Fruit fly (Drosophila melanogaster) whole organism, wandering third instar larva: ENCODE measurements around the gene Marcal1.

Experiments used
- Abd-B ChIP-seq: fragments of >200 bp; optimal IDR thresholded peaks from 2 replicates; lab custom pipeline; 2017; ENCODE audit warnings: missing biosample characterization, missing genetic modification characterization
- CG32264 ChIP-seq: fragments of 200-800 bp; sonication (Bioruptor generic); optimal IDR thresholded peaks from 2 replicates; lab custom pipeline; 2016; ENCODE audit warnings: missing biosample characterization, missing genetic modification characterization
- CG9705 ChIP-seq: fragments of 200-800 bp; sonication (Bioruptor generic); optimal IDR thresholded peaks from 2 replicates; lab custom pipeline; 2018; ENCODE audit warnings: missing biosample characterization, mild to moderate bottlenecking, missing genetic modification characterization
- CrebA ChIP-seq: fragments of 200-800 bp; sonication (Bioruptor generic); optimal IDR thresholded peaks from 2 replicates; lab custom pipeline; 2016; ENCODE audit warnings: missing biosample characterization, mild to moderate bottlenecking, missing genetic modification characterization, borderline replicate concordance
- Dfd ChIP-seq: fragments of >200 bp; optimal IDR thresholded peaks from 2 replicates; lab custom pipeline; 2017; ENCODE audit warnings: missing biosample characterization, missing genetic modification characterization
- Dif ChIP-seq: fragments of 200-275, 200-300 bp; sonication (Bioruptor generic); optimal IDR thresholded peaks from 2 replicates; lab custom pipeline; 2018; ENCODE audit warnings: missing biosample characterization, missing genetic modification characterization; ENCODE audit not compliant: partially characterized antibody
- GATAd ChIP-seq: sonication (Bioruptor generic); optimal IDR thresholded peaks from 2 replicates; lab custom pipeline; 2016; ENCODE audit warnings: missing biosample characterization, missing genetic modification characterization
- HLH106 ChIP-seq: fragments of 200-800 bp; optimal IDR thresholded peaks from 3 replicates; lab custom pipeline; 2019; ENCODE audit warnings: missing biosample characterization, mild to moderate bottlenecking, missing genetic modification characterization, moderate library complexity
- Hnf4 ChIP-seq: fragments of 200-800 bp; sonication (Bioruptor generic); optimal IDR thresholded peaks from 2 replicates; lab custom pipeline; 2016; ENCODE audit warnings: missing biosample characterization, mild to moderate bottlenecking, missing genetic modification characterization
- Hr78 ChIP-seq: fragments of >200 bp; optimal IDR thresholded peaks from 2 replicates; lab custom pipeline; 2017; ENCODE audit warnings: missing biosample characterization, missing genetic modification characterization
- Hr83 ChIP-seq: fragments of 200-300 bp; sonication (Bioruptor generic); optimal IDR thresholded peaks from 2 replicates; lab custom pipeline; 2016; ENCODE audit warnings: missing biosample characterization, mild to moderate bottlenecking, missing genetic modification characterization, moderate library complexity; ENCODE audit not compliant: poor library complexity, severe bottlenecking
- Jra ChIP-seq: sonication (Bioruptor generic); optimal IDR thresholded peaks from 2 replicates; lab custom pipeline; 2016; ENCODE audit warnings: missing biosample characterization, missing genetic modification characterization
- Mio ChIP-seq: sonication (Bioruptor generic); optimal IDR thresholded peaks from 2 replicates; lab custom pipeline; 2016; ENCODE audit warnings: missing biosample characterization, missing genetic modification characterization
- Myc ChIP-seq: fragments of >200 bp; optimal IDR thresholded peaks from 2 replicates; lab custom pipeline; 2017
- N ChIP-seq: fragments of >200 bp; optimal IDR thresholded peaks from 2 replicates; lab custom pipeline; 2018; ENCODE audit warnings: missing biosample characterization, missing external identifiers, missing genetic modification characterization
- OdsH ChIP-seq: fragments of 200-800 bp; sonication (Bioruptor generic); optimal IDR thresholded peaks from 2 replicates; lab custom pipeline; 2016; ENCODE audit warnings: missing biosample characterization, mild to moderate bottlenecking, missing genetic modification characterization
- Rel ChIP-seq, 2 experiments: fragments of 200-800 bp; sonication (Bioruptor generic) in 1 of 2; optimal IDR thresholded peaks; 2 replicates in 1 of 2; 3 replicates in 1 of 2; lab custom pipeline; 2016 to 2019; ENCODE audit warnings: mild to moderate bottlenecking in 2 of 2, missing biosample characterization in 2 of 2, missing genetic modification characterization in 2 of 2, moderate library complexity in 1 of 2
- Sp1 ChIP-seq: fragments of 200-800 bp; sonication (Bioruptor generic); optimal IDR thresholded peaks from 3 replicates; lab custom pipeline; 2019; ENCODE audit warnings: missing biosample characterization, mild to moderate bottlenecking, missing genetic modification characterization, moderate library complexity
- Vsx2 ChIP-seq: fragments of 200-300, 225-300 bp; sonication (Bioruptor generic); optimal IDR thresholded peaks from 2 replicates; lab custom pipeline; 2018; ENCODE audit warnings: missing biosample characterization, missing genetic modification characterization; ENCODE audit not compliant: partially characterized antibody
- br ChIP-seq: fragments of 200-800 bp; sonication (Bioruptor generic); optimal IDR thresholded peaks from 2 replicates; lab custom pipeline; 2016; ENCODE audit warnings: missing biosample characterization, missing genetic modification characterization
- brk ChIP-seq: fragments of 200-800 bp; sonication (Bioruptor generic); optimal IDR thresholded peaks from 2 replicates; lab custom pipeline; 2016; ENCODE audit warnings: missing biosample characterization, mild to moderate bottlenecking, missing genetic modification characterization
- dl ChIP-seq, 2 experiments: fragments of 175-275, 200-275 bp in 1 of 2; fragments of 200-275 bp in 1 of 2; sonication (Bioruptor generic); optimal IDR thresholded peaks; lab custom pipeline; 2018; ENCODE audit warnings: mild to moderate bottlenecking in 2 of 2, missing biosample characterization in 2 of 2, missing genetic modification characterization in 2 of 2, moderate library complexity in 2 of 2; ENCODE audit not compliant: partially characterized antibody in 2 of 2, insufficient read depth in 1 of 2
- dmrt93B ChIP-seq: fragments of 200-800 bp; sonication (Bioruptor generic); optimal IDR thresholded peaks from 2 replicates; lab custom pipeline; 2018; ENCODE audit warnings: missing biosample characterization, mild to moderate bottlenecking, missing genetic modification characterization
- dsf ChIP-seq: sonication (Bioruptor generic); optimal IDR thresholded peaks from 2 replicates; lab custom pipeline; 2016; ENCODE audit warnings: missing biosample characterization, missing genetic modification characterization, borderline replicate concordance
- ey ChIP-seq: fragments of 200-800 bp; sonication (Bioruptor generic); optimal IDR thresholded peaks from 2 replicates; lab custom pipeline; 2016; ENCODE audit warnings: missing biosample characterization, missing genetic modification characterization
- foxo ChIP-seq, 2 experiments: fragments of 200-800 bp; sonication (Bioruptor generic); optimal IDR thresholded peaks; 2 replicates in 1 of 2; 3 replicates in 1 of 2; lab custom pipeline; 2016 to 2017; ENCODE audit warnings: missing biosample characterization in 2 of 2, missing genetic modification characterization in 2 of 2
- fru ChIP-seq: fragments of 200-800 bp; sonication (Bioruptor generic); optimal IDR thresholded peaks from 3 replicates; lab custom pipeline; 2016; ENCODE audit warnings: missing biosample characterization, mild to moderate bottlenecking, missing genetic modification characterization
- h ChIP-seq: fragments of 200-800 bp; sonication (Bioruptor generic); optimal IDR thresholded peaks from 3 replicates; lab custom pipeline; 2016; ENCODE audit warnings: missing biosample characterization, mild to moderate bottlenecking, missing genetic modification characterization
- jim ChIP-seq: fragments of 175-275, 200-325 bp; sonication (Bioruptor generic); optimal IDR thresholded peaks from 2 replicates; lab custom pipeline; 2016; ENCODE audit warnings: missing biosample characterization, mild to moderate bottlenecking, missing genetic modification characterization
- lola ChIP-seq: fragments of >200 bp; optimal IDR thresholded peaks from 2 replicates; lab custom pipeline; 2017; ENCODE audit warnings: missing biosample characterization, missing genetic modification characterization
- pan ChIP-seq: fragments of >200 bp; optimal IDR thresholded peaks from 2 replicates; lab custom pipeline; 2017
- psq ChIP-seq: fragments of 200-800 bp; sonication (Bioruptor generic); optimal IDR thresholded peaks from 3 replicates; lab custom pipeline; 2017; ENCODE audit warnings: missing biosample characterization, mild to moderate bottlenecking, missing genetic modification characterization, moderate library complexity
- rgr ChIP-seq: fragments of 200-800 bp; sonication (Bioruptor generic); optimal IDR thresholded peaks from 3 replicates; lab custom pipeline; 2016; ENCODE audit warnings: missing biosample characterization, mild to moderate bottlenecking, missing genetic modification characterization
- sage ChIP-seq: fragments of 200-800 bp; sonication (Bioruptor generic); optimal IDR thresholded peaks from 2 replicates; lab custom pipeline; 2016; ENCODE audit warnings: missing biosample characterization, mild to moderate bottlenecking, missing genetic modification characterization
- sv ChIP-seq: fragments of 200-800 bp; sonication (Bioruptor generic); optimal IDR thresholded peaks from 3 replicates; lab custom pipeline; 2016; ENCODE audit warnings: missing biosample characterization, missing genetic modification characterization
- tai ChIP-seq: sonication (Bioruptor generic); optimal IDR thresholded peaks from 2 replicates; lab custom pipeline; 2016; ENCODE audit warnings: missing biosample characterization, missing genetic modification characterization
- usp ChIP-seq: fragments of >200 bp; optimal IDR thresholded peaks from 2 replicates; lab custom pipeline; 2017; ENCODE audit warnings: missing biosample characterization, missing genetic modification characterization
- woc ChIP-seq: sonication (Bioruptor generic); optimal IDR thresholded peaks from 2 replicates; lab custom pipeline; 2016; ENCODE audit warnings: missing biosample characterization, mild to moderate bottlenecking, missing genetic modification characterization

The Marcal1 gene

DNA sequence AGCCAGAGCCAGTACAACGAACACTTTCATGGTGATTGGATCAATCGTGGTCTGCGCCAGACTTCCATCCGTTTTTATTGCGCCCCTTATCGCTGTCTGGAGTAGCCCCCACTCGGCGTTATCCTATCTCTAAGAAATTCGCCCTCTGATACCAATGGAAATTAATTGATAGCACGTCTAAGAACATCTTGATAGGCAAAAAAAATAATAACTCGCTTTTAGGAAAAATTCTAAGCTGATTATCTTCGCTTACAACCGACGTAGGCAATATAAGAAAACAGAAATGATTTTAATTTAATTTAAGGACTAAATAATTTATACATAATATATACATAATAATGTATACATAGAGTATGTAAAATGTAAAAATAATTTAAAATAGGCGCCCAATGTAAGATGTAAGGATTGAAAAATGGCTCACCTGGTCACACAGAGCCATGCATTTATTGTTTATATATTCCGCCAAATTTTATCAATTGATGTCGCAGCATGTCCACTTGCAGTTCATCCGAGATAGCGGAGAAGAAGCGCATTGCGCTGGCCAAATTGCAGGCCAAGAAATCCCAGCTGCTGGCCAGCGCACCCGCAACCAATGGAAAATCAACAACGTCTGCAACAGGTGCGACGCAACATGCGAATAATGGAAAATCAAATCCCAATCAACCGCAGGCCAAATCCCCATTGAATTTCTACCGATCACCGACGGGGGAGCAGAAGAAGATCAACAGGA is at the start of gene Marcal1, which contains the start of gene Jon25Bi:
TSS of gene Marcal1 (plus strand) at position 416 of the 730 bp plus-strand sequence.
TSS of gene Jon25Bi (minus strand) at position 51 of the 730 bp plus-strand sequence.
- TF ChIP-seq CG9705 (GFP tag; lab: Kevin White, UChicago) (no peak), jim (GFP tag; lab: Kevin White, UChicago) (no peak), CG32264 (GFP tag; lab: Kevin White, UChicago) (no peak), lola (no peak)

DNA sequence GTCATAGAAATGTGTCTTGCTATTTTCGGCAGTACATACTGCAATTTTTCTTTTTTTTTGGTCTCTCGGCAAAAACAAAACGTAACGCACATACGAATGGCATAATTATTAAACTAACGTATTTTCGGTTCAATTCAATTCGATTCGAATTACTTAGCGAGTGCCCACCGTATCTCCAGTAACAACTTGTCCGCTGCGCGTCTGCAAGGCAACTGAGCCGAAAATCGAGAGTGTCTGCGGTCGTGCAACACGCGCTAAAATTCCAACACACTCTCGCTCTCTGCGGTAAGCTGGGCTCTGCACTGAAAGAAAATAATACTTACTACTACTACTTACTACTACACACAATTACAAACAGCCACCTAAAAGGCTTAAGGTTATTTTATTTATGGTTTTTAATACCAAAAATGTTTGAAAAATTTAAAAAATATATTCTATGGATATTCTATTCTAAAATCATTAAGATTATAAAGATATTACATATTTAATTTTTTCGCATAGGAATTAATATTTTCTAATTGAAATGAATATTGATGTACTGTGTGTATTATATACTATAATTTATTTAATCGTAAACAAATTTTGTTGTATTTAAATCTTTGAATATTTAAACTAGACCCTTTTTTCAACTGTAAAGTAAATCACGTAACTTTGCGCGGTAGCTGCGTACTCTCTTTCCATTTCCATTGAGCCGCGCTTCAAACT is 48.6 kb upstream of the Marcal1 start, which contains the start of gene snsl:
TSS of gene snsl (minus strand) at position 217 of the 705 bp plus-strand sequence.
- peak; percentile 53 for TF ChIP-seq rgr
- no peak for TF ChIP-seq GATAd
- TF ChIP-seq tai (GFP tag; lab: Kevin White, UChicago): no peak
- no peak for TF ChIP-seq dmrt93B (GFP tag; lab: Kevin White, UChicago)
- no peak for TF ChIP-seq sage (GFP tag; lab: Kevin White, UChicago)
- TF ChIP-seq psq (GFP tag; lab: Kevin White, UChicago): peak; percentile 72
- TF ChIP-seq Rel (GFP tag; optimal IDR thresholded peaks at IDR 0.05; lab: Kevin White, UChicago): no peak
- no peak for TF ChIP-seq Rel (tag; optimal IDR thresholded peaks at IDR 0.05; lab: Kevin White, UChicago)
- TF ChIP-seq CrebA (GFP tag; lab: Kevin White, UChicago): no peak
- no peak for TF ChIP-seq dl (GFP tag; optimal IDR thresholded peaks at IDR 0.05; lab: Kevin White, UChicago; ENCODE audit: insufficient read depth in 1 of 2, partially characterized antibody in 2 of 2)
- peak; percentile 84 for TF ChIP-seq fru (GFP tag; lab: Kevin White, UChicago)
- TF ChIP-seq Dif (GFP tag; lab: Kevin White, UChicago): no peak
- no peak for TF ChIP-seq dsf (GFP tag; lab: Kevin White, UChicago)
- no peak for TF ChIP-seq br (GFP tag; lab: Kevin White, UChicago)
- TF ChIP-seq ey (GFP tag; lab: Kevin White, UChicago): peak; percentile 19
- no peak for TF ChIP-seq pan
- TF ChIP-seq h: peak; percentile 17
- no peak for TF ChIP-seq CG32264 (GFP tag; lab: Kevin White, UChicago)
- TF ChIP-seq sv: no peak
- no peak for TF ChIP-seq Jra
- TF ChIP-seq woc (GFP tag; lab: Kevin White, UChicago): no peak
- no peak for TF ChIP-seq Hr78
- no peak for TF ChIP-seq Myc (lab: Kevin White, UChicago)
- TF ChIP-seq HLH106 (tag; lab: Kevin White, UChicago): peak; percentile 72
- no peak for TF ChIP-seq Dfd
- TF ChIP-seq Sp1 (GFP tag; lab: Kevin White, UChicago): peak; percentile 82
- TF ChIP-seq usp (GFP tag; lab: Kevin White, UChicago): no peak
- no peak for TF ChIP-seq jim (GFP tag; lab: Kevin White, UChicago)
- no peak for TF ChIP-seq N (GFP tag; lab: Kevin White, UChicago)
- no peak for TF ChIP-seq Abd-B
- peak; percentile 61 for TF ChIP-seq OdsH (GFP tag; lab: Kevin White, UChicago)
- no peak for TF ChIP-seq brk (GFP tag; lab: Kevin White, UChicago)
- no peak for TF ChIP-seq CG9705 (GFP tag; lab: Kevin White, UChicago)
- no peak for TF ChIP-seq Hr83 (GFP tag; lab: Kevin White, UChicago)
- no peak for TF ChIP-seq Hnf4 (GFP tag; lab: Kevin White, UChicago)
- TF ChIP-seq Mio (GFP tag; lab: Kevin White, UChicago): no peak
- TF ChIP-seq foxo (GFP tag; optimal IDR thresholded peaks at IDR 0.05; lab: Kevin White, UChicago): peak in 1 of 2 experiments; percentile 72
- no peak for TF ChIP-seq Vsx2 (GFP tag; lab: Kevin White, UChicago)
- TF ChIP-seq lola: no peak
- TF ChIP-seq, all 38 proteins: peak for 9
